Worm (Caenorhabditis elegans) whole organism, L1 larva: ENCODE data around the gene T26H5.9.
A peak's percentile ranks its signal among the peaks of the same experiment; 100 is the strongest.

ENCODE experiments used
- C16A3.4 ChIP-seq: fragments of 150-350 bp; optimal IDR thresholded peaks from 2 replicates; lab custom pipeline; 2014; ENCODE audit warnings: missing biosample characterization, missing genetic modification characterization
- Y116A8C.19 ChIP-seq: sonication (generic microtip); optimal IDR thresholded peaks from 2 replicates; lab custom pipeline; 2016; ENCODE audit warnings: missing compliant biosample characterization, missing genetic modification characterization, borderline replicate concordance
- aha-1 ChIP-seq: fragments of 150-350 bp; optimal IDR thresholded peaks from 2 replicates; lab custom pipeline; 2014; ENCODE audit warnings: missing biosample characterization, missing genetic modification characterization
- alr-1 ChIP-seq: fragments of 200-800 bp; sonication (Bioruptor generic); optimal IDR thresholded peaks from 2 replicates; lab custom pipeline; 2018; ENCODE audit warnings: borderline replicate concordance, mild to moderate bottlenecking, missing genetic modification characterization, missing compliant biosample characterization
- ama-1 ChIP-seq: fragments of 150-350 bp; optimal IDR thresholded peaks from 2 replicates; lab custom pipeline; 2014
- ceh-63 ChIP-seq: fragments of 200-800 bp; sonication (Bioruptor generic); optimal IDR thresholded peaks from 2 replicates; lab custom pipeline; 2018; ENCODE audit warnings: mild to moderate bottlenecking, missing genetic modification characterization, missing compliant biosample characterization
- ceh-82 ChIP-seq, 3 experiments: fragments of 150-350 bp in 1 of 3; sonication (generic microtip) in 2 of 3; optimal IDR thresholded peaks; 2 replicates each; lab custom pipeline; 2014 to 2017; ENCODE audit warnings: missing biosample characterization in 3 of 3, missing genetic modification characterization in 3 of 3
- dpl-1 ChIP-seq, 3 experiments: fragments of 150-350 bp in 2 of 3; sonication (generic microtip) in 1 of 3; optimal IDR thresholded peaks; 2 replicates each; lab custom pipeline; 2014 to 2017; ENCODE audit warnings: missing biosample characterization in 3 of 3, missing genetic modification characterization in 3 of 3, missing genetic modification reagents in 3 of 3
- efl-1 ChIP-seq, 4 experiments: fragments of 150-350 bp; optimal IDR thresholded peaks in 3 of 4; peaks in 1 of 4; 1 replicate in 1 of 4; 2 replicates in 3 of 4; lab custom pipeline; 2014; ENCODE audit warnings: missing biosample characterization in 2 of 4, missing genetic modification characterization in 2 of 4, missing genetic modification reagents in 2 of 4
- elt-2 ChIP-seq: sonication (generic microtip); optimal IDR thresholded peaks from 2 replicates; lab custom pipeline; 2016; ENCODE audit warnings: missing genetic modification characterization, mild to moderate bottlenecking, inconsistent platforms, missing compliant biosample characterization, missing genetic modification reagents
- elt-3 ChIP-seq, 6 experiments: fragments of 150-350 bp in 1 of 6; sonication (generic microtip); optimal IDR thresholded peaks; 2 replicates each; lab custom pipeline; 2017 to 2018; ENCODE audit warnings: missing biosample characterization in 6 of 6, missing genetic modification characterization in 6 of 6, inconsistent platforms in 1 of 6
- ets-5 ChIP-seq: fragments of 200-800 bp; sonication (Bioruptor generic); IDR thresholded peaks from 2 replicates; pipeline ENCODE4 v1.3.6; 2022; ENCODE audit warnings: missing genetic modification characterization, missing compliant biosample characterization
- fos-1 ChIP-seq: fragments of 150-350 bp; optimal IDR thresholded peaks from 2 replicates; lab custom pipeline; 2014; ENCODE audit warnings: missing biosample characterization, missing genetic modification characterization
- grh-1 ChIP-seq: fragments of 200-800 bp; sonication (Bioruptor generic); IDR thresholded peaks from 2 replicates; pipeline ENCODE4 v1.3.6; 2022; ENCODE audit warnings: missing genetic modification reagents, missing genetic modification characterization, missing compliant biosample characterization
- lin-14 ChIP-seq: fragments of 200-800 bp; sonication (Bioruptor generic); optimal IDR thresholded peaks from 2 replicates; lab custom pipeline; 2018; ENCODE audit warnings: mild to moderate bottlenecking, missing genetic modification characterization, moderate library complexity, missing compliant biosample characterization
- lir-3 ChIP-seq: sonication (generic microtip); optimal IDR thresholded peaks from 2 replicates; lab custom pipeline; 2016; ENCODE audit warnings: mild to moderate bottlenecking, missing genetic modification characterization, moderate library complexity, missing compliant biosample characterization; ENCODE audit not compliant: poor library complexity
- mdl-1 ChIP-seq, 2 experiments: fragments of 150-350 bp; optimal IDR thresholded peaks; 2 replicates each; lab custom pipeline; 2014 to 2017; ENCODE audit warnings: missing biosample characterization in 2 of 2, missing genetic modification characterization in 2 of 2, inconsistent platforms in 1 of 2
- nhr-19 ChIP-seq: fragments of 200-800 bp; sonication (Bioruptor generic); conservative IDR thresholded peaks from 2 replicates; pipeline ENCODE4 v1.3.6; 2022; ENCODE audit warnings: missing genetic modification characterization, missing compliant biosample characterization
- nhr-71 ChIP-seq: sonication (generic microtip); optimal IDR thresholded peaks from 2 replicates; lab custom pipeline; 2016; ENCODE audit warnings: mild to moderate bottlenecking, missing genetic modification characterization, moderate library complexity, missing compliant biosample characterization
- nhr-77 ChIP-seq: fragments of 150-350 bp; optimal IDR thresholded peaks from 2 replicates; lab custom pipeline; 2014; ENCODE audit warnings: missing biosample characterization, missing genetic modification characterization
- nhr-85 ChIP-seq: sonication (generic microtip); peaks from one replicate; lab custom pipeline; 2016; ENCODE audit warnings: missing genetic modification characterization, inconsistent platforms, missing compliant biosample characterization
- pax-3 ChIP-seq: fragments of 200-800 bp; sonication (Bioruptor generic); optimal IDR thresholded peaks from 2 replicates; lab custom pipeline; 2018; ENCODE audit warnings: mild to moderate bottlenecking, missing genetic modification characterization, moderate library complexity, missing compliant biosample characterization
- pqm-1 ChIP-seq: sonication (generic microtip); optimal IDR thresholded peaks from 3 replicates; lab custom pipeline; 2017; ENCODE audit warnings: missing biosample characterization, missing genetic modification characterization
- snu-23 ChIP-seq: sonication (generic microtip); optimal IDR thresholded peaks from 2 replicates; lab custom pipeline; 2016; ENCODE audit warnings: missing genetic modification characterization, missing compliant biosample characterization
- sox-4 ChIP-seq: sonication (generic microtip); optimal IDR thresholded peaks from 2 replicates; lab custom pipeline; 2016; ENCODE audit warnings: missing genetic modification characterization, missing compliant biosample characterization
- sptf-1 ChIP-seq: fragments of 150-350 bp; optimal IDR thresholded peaks from 2 replicates; lab custom pipeline; 2014; ENCODE audit warnings: missing biosample characterization, missing genetic modification characterization
- swsn-7 ChIP-seq: sonication (generic microtip); optimal IDR thresholded peaks from 2 replicates; lab custom pipeline; 2016; ENCODE audit warnings: missing genetic modification characterization, missing compliant biosample characterization
- xbp-1 ChIP-seq: sonication (generic microtip); optimal IDR thresholded peaks from 2 replicates; lab custom pipeline; 2016; ENCODE audit warnings: missing genetic modification characterization, missing compliant biosample characterization

Gene T26H5.9

DNA sequence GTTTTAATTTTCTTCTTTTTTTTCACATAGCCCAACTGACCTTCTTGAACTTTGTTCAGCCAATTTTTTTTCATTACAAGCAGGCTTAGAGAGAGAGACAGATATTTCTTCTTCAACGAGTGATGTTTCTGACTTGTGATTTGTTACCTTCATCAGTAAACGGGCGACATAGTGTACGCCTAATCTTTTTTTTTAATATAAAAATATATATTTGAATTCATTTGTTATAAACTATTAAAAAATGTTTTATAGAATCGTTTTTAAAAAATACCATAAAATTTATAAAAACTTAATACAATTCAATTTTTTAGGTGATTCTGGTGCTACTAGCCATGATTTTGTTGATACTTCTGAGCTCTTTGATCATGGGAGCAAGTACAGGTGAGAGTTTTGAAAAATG lies 26.9 kb upstream of the T26H5.9 start, which contains the start of gene T06E6.10:
Gene T06E6.10, plus strand, starts transcription at position 301 of the 400 bp plus-strand sequence.
- TF ChIP-seq grh-1 (GFP tag; lab: Robert Waterston, UW) (no peak), nhr-77 (no peak), ets-5 (GFP tag; lab: Robert Waterston, UW) (no peak), lin-14 (GFP tag; lab: Kevin White, UChicago) (no peak)

DNA sequence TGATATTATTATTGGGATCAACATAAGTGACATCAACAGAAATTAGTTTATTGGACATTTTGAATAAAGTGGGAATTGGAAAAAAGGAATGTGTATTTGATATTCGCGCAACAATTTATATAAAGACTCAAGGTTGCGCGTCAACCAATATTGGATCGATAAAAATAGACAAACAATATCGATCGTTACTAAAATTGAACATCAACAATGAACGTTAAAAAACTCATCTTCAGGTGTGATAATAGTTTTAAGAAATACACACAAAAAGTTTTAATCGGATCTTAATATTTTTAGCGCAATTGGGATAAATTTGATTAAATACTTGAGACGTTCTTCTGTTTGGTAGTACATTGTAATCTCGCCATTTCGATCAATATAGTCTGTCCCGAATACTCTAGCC lies 21.1 kb upstream of the T26H5.9 start, which contains the start of gene fbxa-104:
Gene fbxa-104, minus strand, starts transcription at position 83 of the 400 bp plus-strand sequence.
- TF ChIP-seq lir-3 (tag; lab: Kevin White, UChicago) (no peak), elt-2 (tag; lab: Kevin White, UChicago) (no peak), ceh-82 (tag; optimal IDR thresholded peaks at IDR 0.05; lab: Kevin White, UChicago) (no peak)

DNA sequence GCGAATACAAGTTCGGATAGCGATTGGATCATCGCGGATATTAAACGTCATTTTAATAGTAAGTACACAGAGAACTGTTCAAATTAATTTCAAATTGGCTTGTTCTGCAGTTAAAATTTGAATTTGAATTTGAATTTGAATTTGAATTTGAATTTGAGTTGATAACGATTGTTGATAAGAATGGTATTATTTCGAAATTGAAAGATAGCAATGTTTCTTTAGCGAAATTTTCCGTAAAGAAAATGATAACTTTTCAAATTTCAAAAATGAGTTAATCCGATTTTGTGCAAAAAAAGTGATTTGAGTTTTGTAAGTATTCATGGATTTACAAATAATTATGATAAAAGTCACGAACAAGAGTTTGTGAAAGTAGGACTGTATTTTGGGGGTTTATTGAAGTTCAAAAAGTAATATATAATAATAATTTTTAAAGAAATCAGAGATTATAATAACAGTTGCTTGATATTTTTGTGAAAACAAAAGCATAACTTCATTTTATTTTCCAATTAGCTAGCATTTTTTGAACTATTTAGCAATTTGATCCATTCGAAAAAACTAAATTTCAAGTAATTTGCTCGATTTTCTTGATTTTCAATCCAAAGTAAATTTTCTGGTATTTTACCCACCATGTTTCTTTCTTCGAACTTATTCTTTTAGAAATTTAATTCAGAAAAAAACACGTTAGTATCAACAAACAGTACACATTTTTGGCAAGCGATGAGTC lies 19.2 kb upstream of the T26H5.9 start, which contains the start of gene Y36E3A.2:
Gene Y36E3A.2, plus strand, starts transcription at position 674 of the 724 bp plus-strand sequence.
- peak; percentile 65 for TF ChIP-seq elt-2 (tag; lab: Kevin White, UChicago)
- TF ChIP-seq dpl-1 (GFP tag; optimal IDR thresholded peaks at IDR 0.05; lab: Kevin White, UChicago), result no peak
- TF ChIP-seq efl-1 (optimal IDR thresholded peaks at IDR 0.05; lab: Kevin White, UChicago), result no peak
- TF ChIP-seq efl-1 (GFP tag; optimal IDR thresholded peaks at IDR 0.05 in 1 of 2; lab: Kevin White, UChicago), result peak in 1 of 2 experiments; percentile 9
- no peak for TF ChIP-seq sox-4
- TF ChIP-seq alr-1 (tag; lab: Kevin White, UChicago), result no peak
- TF ChIP-seq aha-1 (tag; lab: Kevin White, UChicago), result no peak

DNA sequence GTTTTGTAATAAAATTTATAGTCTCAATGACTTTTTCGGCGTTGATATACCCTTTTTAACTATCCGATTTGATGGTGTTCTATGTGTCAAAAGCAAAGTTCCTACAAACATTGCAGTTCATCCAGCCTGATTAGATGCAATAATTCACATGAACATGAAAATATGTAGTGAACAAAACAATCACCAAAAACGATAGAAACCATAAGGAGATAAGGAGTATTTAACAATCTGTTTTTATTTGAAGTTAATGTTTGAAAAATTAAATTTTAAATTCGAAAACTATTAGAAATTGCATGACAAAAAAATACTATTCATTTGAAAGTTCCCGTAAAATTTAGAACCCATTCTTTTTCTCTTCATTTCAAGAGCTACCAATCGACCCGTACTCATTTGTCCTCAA lies 17.8 kb upstream of the T26H5.9 start, which contains the start of gene fbxa-209:
Gene fbxa-209, minus strand, starts transcription at position 101 of the 400 bp plus-strand sequence.
- TF ChIP-seq elt-3 (tag; optimal IDR thresholded peaks at IDR 0.05; lab: Kevin White, UChicago) (no peak), xbp-1 (tag; lab: Kevin White, UChicago) (no peak), fos-1 (tag; lab: Kevin White, UChicago) (no peak), sptf-1 (tag; lab: Kevin White, UChicago) (no peak), nhr-85 (tag; lab: Kevin White, UChicago) (peak; percentile 13), ceh-63 (GFP tag; lab: Kevin White, UChicago) (no peak), nhr-19 (GFP tag; lab: Robert Waterston, UW) (no peak), ama-1 (lab: Kevin White, UChicago) (no peak), swsn-7 (no peak), efl-1 (optimal IDR thresholded peaks at IDR 0.05; lab: Kevin White, UChicago) (no peak), efl-1 (GFP tag; optimal IDR thresholded peaks at IDR 0.05 in 1 of 2; lab: Kevin White, UChicago) (peak in 1 of 2 experiments; percentile 84), snu-23 (no peak), nhr-71 (tag; lab: Kevin White, UChicago) (no peak), dpl-1 (GFP tag; optimal IDR thresholded peaks at IDR 0.05; lab: Kevin White, UChicago) (no peak)

DNA sequence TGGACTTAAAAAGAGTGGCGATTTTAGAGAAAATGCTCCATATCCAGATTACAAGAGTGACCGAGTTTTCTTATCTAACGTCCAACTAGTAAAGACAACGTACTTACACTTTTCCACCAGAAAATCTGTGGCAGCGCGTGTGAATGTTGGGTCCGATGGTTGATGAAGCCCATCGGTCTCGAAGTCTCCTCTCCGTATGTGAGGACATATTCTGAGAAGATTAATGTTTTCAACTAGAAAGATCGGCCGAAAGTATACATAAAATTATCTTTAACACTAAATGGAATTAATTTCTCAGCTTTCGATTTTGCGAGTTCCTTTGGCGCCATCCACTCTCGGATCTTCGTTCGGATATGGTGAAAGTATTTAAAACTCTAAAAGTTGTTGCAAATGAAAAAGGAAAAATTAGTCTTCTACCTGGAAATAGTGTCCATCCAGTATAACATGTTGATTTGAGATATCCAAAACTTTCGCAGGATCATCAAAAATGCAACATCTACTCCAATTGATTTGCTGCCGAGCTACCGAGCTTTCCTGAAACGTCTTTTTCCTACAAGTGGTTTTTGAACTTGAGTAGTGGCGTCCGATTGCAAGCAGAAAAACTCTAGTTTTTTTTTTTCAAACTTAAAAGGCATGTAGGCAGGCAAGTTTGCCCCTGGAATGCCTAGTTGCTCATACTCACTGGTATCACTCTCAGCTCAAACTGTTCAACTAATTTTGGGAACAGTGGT lies 13.2 kb upstream of the T26H5.9 start:
- no peak for TF ChIP-seq efl-1 (optimal IDR thresholded peaks at IDR 0.05; lab: Kevin White, UChicago)
- peak in 1 of 2 experiments; percentile 81 for TF ChIP-seq efl-1 (GFP tag; optimal IDR thresholded peaks at IDR 0.05 in 1 of 2; lab: Kevin White, UChicago)
- no peak for TF ChIP-seq C16A3.4 (tag; lab: Kevin White, UChicago)
- peak; percentile 23 for TF ChIP-seq pqm-1 (tag; lab: Kevin White, UChicago)
- no peak for TF ChIP-seq Y116A8C.19
- TF ChIP-seq pax-3 (tag; lab: Kevin White, UChicago), result peak; percentile 51
- no peak for TF ChIP-seq mdl-1 (tag; optimal IDR thresholded peaks at IDR 0.05; lab: Kevin White, UChicago)
